Fruit fly (Drosophila melanogaster) whole organism, embryonic: ENCODE measurements around the gene Ugt37D1.

ENCODE experiments used
- CG12155 ChIP-seq: fragments of 200-800 bp; sonication (Bioruptor generic); optimal IDR thresholded peaks from 3 replicates; lab custom pipeline; 2016; ENCODE audit warnings: missing biosample characterization, missing genetic modification characterization
- CG12769 ChIP-seq: fragments of 200-800 bp; sonication (Bioruptor generic); optimal IDR thresholded peaks from 2 replicates; lab custom pipeline; 2019; ENCODE audit warnings: missing biosample characterization, mild to moderate bottlenecking, missing genetic modification characterization, moderate library complexity
- CG15011 ChIP-seq: fragments of 200-800 bp; sonication (Bioruptor generic); optimal IDR thresholded peaks from 3 replicates; lab custom pipeline; 2018; ENCODE audit warnings: missing biosample characterization, mild to moderate bottlenecking, missing genetic modification characterization
- CG15073 ChIP-seq: fragments of 200-800 bp; sonication (Bioruptor generic); optimal IDR thresholded peaks from 2 replicates; lab custom pipeline; 2016; ENCODE audit warnings: missing biosample characterization, missing genetic modification characterization
- CG16813 ChIP-seq: fragments of 200-800 bp; sonication (Bioruptor generic); IDR thresholded peaks from 3 replicates; pipeline ENCODE4 v1.3.6; 2022; ENCODE audit warnings: missing biosample characterization, missing genetic modification characterization; ENCODE audit not compliant: partially characterized antibody
- CG17385 ChIP-seq: fragments of 200-800 bp; sonication (Bioruptor generic); optimal IDR thresholded peaks from 3 replicates; lab custom pipeline; 2018; ENCODE audit warnings: missing biosample characterization, mild to moderate bottlenecking, missing genetic modification characterization
- CG17612 ChIP-seq: fragments of 200-800 bp; sonication (Bioruptor generic); IDR thresholded peaks from 2 replicates; pipeline ENCODE4 v1.3.6; 2022; ENCODE audit warnings: missing biosample characterization, missing genetic modification characterization
- CG33557 ChIP-seq: fragments of 200-800 bp; sonication (Bioruptor generic); optimal IDR thresholded peaks from 2 replicates; lab custom pipeline; 2019; ENCODE audit warnings: missing biosample characterization, mild to moderate bottlenecking, missing genetic modification characterization, moderate library complexity
- CG34224 ChIP-seq: fragments of 200-800 bp; sonication (Bioruptor generic); IDR thresholded peaks from 3 replicates; pipeline ENCODE4 v1.3.6; 2022; ENCODE audit warnings: missing biosample characterization, missing genetic modification characterization; ENCODE audit not compliant: partially characterized antibody
- CG34376 ChIP-seq: fragments of 200-800 bp; sonication (Bioruptor generic); optimal IDR thresholded peaks from 2 replicates; lab custom pipeline; 2018; ENCODE audit warnings: missing biosample characterization, mild to moderate bottlenecking, missing genetic modification characterization
- CG4404 ChIP-seq: fragments of 200-800 bp; sonication (Bioruptor generic); IDR thresholded peaks from 2 replicates; pipeline ENCODE4 v1.3.6; 2022; ENCODE audit warnings: missing biosample characterization, missing genetic modification characterization
- CG4424 ChIP-seq: fragments of 200-800 bp; sonication (Bioruptor generic); optimal IDR thresholded peaks from 3 replicates; lab custom pipeline; 2016; ENCODE audit warnings: missing biosample characterization, missing genetic modification characterization
- CG4617 ChIP-seq: fragments of 200-800 bp; sonication (Bioruptor generic); optimal IDR thresholded peaks from 3 replicates; lab custom pipeline; 2016; ENCODE audit warnings: missing biosample characterization, missing genetic modification characterization, borderline replicate concordance
- CG4820 ChIP-seq: fragments of 200-800 bp; sonication (Bioruptor generic); optimal IDR thresholded peaks from 3 replicates; lab custom pipeline; 2016; ENCODE audit warnings: missing biosample characterization, missing genetic modification characterization
- CG6854 ChIP-seq: fragments of 200-800 bp; sonication (Bioruptor generic); optimal IDR thresholded peaks from 3 replicates; lab custom pipeline; 2017; ENCODE audit warnings: missing biosample characterization, mild to moderate bottlenecking, missing genetic modification characterization
- CG7556 ChIP-seq: fragments of 200-800 bp; sonication (Bioruptor generic); optimal IDR thresholded peaks from 2 replicates; lab custom pipeline; 2017; ENCODE audit warnings: missing biosample characterization, mild to moderate bottlenecking, missing genetic modification characterization
- CG7839 ChIP-seq: fragments of 200-800 bp; sonication (Bioruptor generic); optimal IDR thresholded peaks from 3 replicates; lab custom pipeline; 2018; ENCODE audit warnings: missing biosample characterization, mild to moderate bottlenecking, missing genetic modification characterization, moderate library complexity
- CG7963 ChIP-seq: fragments of 200-800 bp; sonication (Bioruptor generic); IDR thresholded peaks from 3 replicates; pipeline ENCODE4 v1.3.6; 2022; ENCODE audit warnings: missing biosample characterization, missing genetic modification characterization; ENCODE audit not compliant: partially characterized antibody
- CG8388 ChIP-seq: fragments of 200-800 bp; sonication (Bioruptor generic); optimal IDR thresholded peaks from 2 replicates; lab custom pipeline; 2019; ENCODE audit warnings: missing biosample characterization, mild to moderate bottlenecking, missing genetic modification characterization, moderate library complexity
- CG8924 ChIP-seq: fragments of 200-800 bp; optimal IDR thresholded peaks from 3 replicates; lab custom pipeline; 2019; ENCODE audit warnings: missing biosample characterization, mild to moderate bottlenecking, missing genetic modification characterization, moderate library complexity
- CG9609 ChIP-seq: fragments of 200-800 bp; sonication (Bioruptor generic); optimal IDR thresholded peaks from 3 replicates; lab custom pipeline; 2016; ENCODE audit warnings: missing biosample characterization, missing genetic modification characterization
- CrebB ChIP-seq: fragments of 200-800 bp; sonication (Bioruptor generic); optimal IDR thresholded peaks from 3 replicates; lab custom pipeline; 2018; ENCODE audit warnings: missing biosample characterization, mild to moderate bottlenecking, missing genetic modification characterization
- Deaf1 ChIP-seq: fragments of 200-800 bp; optimal IDR thresholded peaks from 3 replicates; lab custom pipeline; 2019; ENCODE audit warnings: missing biosample characterization, mild to moderate bottlenecking, missing genetic modification characterization, moderate library complexity
- Dfd ChIP-seq, 2 experiments: fragments of >200 bp; optimal IDR thresholded peaks; 2 replicates each; lab custom pipeline; 2017; ENCODE audit warnings: missing biosample characterization in 2 of 2, missing genetic modification characterization in 2 of 2
- Drgx ChIP-seq: fragments of 200-800 bp; sonication (Bioruptor generic); IDR thresholded peaks from 2 replicates; pipeline ENCODE4 v1.3.6; 2022; ENCODE audit warnings: missing biosample characterization, missing genetic modification characterization
- Hand ChIP-seq: fragments of 200-800 bp; sonication (Bioruptor generic); optimal IDR thresholded peaks from 2 replicates; lab custom pipeline; 2017; ENCODE audit warnings: mild to moderate bottlenecking, missing biosample characterization, missing genetic modification reagents, missing genetic modification characterization
- Hey ChIP-seq: fragments of 200-800 bp; sonication (Bioruptor generic); optimal IDR thresholded peaks from 3 replicates; lab custom pipeline; 2018; ENCODE audit warnings: missing biosample characterization, mild to moderate bottlenecking, missing genetic modification characterization
- Nf-YB ChIP-seq: fragments of 200-800 bp; sonication (Bioruptor generic); optimal IDR thresholded peaks from 3 replicates; lab custom pipeline; 2019; ENCODE audit warnings: missing biosample characterization, mild to moderate bottlenecking, missing genetic modification characterization, moderate library complexity
- Ravus ChIP-seq: fragments of 200-800 bp; sonication (Bioruptor generic); IDR thresholded peaks from 2 replicates; pipeline ENCODE4 v1.3.6; 2022; ENCODE audit warnings: missing biosample characterization, missing genetic modification characterization
- Sin3A ChIP-seq: fragments of >200 bp; optimal IDR thresholded peaks from 2 replicates; lab custom pipeline; 2018
- Trl ChIP-seq, 3 experiments: fragments of >200 bp in 2 of 3; fragments of 200-800 bp in 1 of 3; sonication (Bioruptor generic) in 1 of 3; optimal IDR thresholded peaks; 2 replicates in 1 of 3; 3 replicates in 2 of 3; lab custom pipeline; 2016 to 2017; ENCODE audit warnings: missing biosample characterization in 1 of 3, missing genetic modification characterization in 1 of 3
- ara ChIP-seq: fragments of 200-800 bp; sonication (Bioruptor generic); IDR thresholded peaks from 2 replicates; pipeline ENCODE4 v1.3.6; 2022; ENCODE audit warnings: missing biosample characterization, missing genetic modification characterization
- ase ChIP-seq: fragments of 200-800 bp; sonication (Bioruptor generic); IDR thresholded peaks from 3 replicates; pipeline ENCODE4 v1.3.6; 2022; ENCODE audit warnings: missing biosample characterization, missing genetic modification characterization
- bsh ChIP-seq, 2 experiments: fragments of 200-800 bp; sonication (Bioruptor generic); optimal IDR thresholded peaks; 2 replicates each; lab custom pipeline; 2017 to 2018; ENCODE audit warnings: mild to moderate bottlenecking in 2 of 2, missing biosample characterization in 2 of 2, missing genetic modification characterization in 2 of 2, moderate library complexity in 1 of 2
- fd3F ChIP-seq: fragments of 200-800 bp; sonication (Bioruptor generic); optimal IDR thresholded peaks from 2 replicates; lab custom pipeline; 2018; ENCODE audit warnings: missing biosample characterization, mild to moderate bottlenecking, missing genetic modification characterization, moderate library complexity
- fd64A ChIP-seq: fragments of 200-800 bp; sonication (Bioruptor generic); optimal IDR thresholded peaks from 3 replicates; lab custom pipeline; 2018; ENCODE audit warnings: missing biosample characterization, mild to moderate bottlenecking, missing genetic modification characterization
- jumu ChIP-seq: fragments of 200-800 bp; sonication (Bioruptor generic); optimal IDR thresholded peaks from 3 replicates; lab custom pipeline; 2016; ENCODE audit warnings: missing biosample characterization, missing genetic modification characterization
- kni ChIP-seq: fragments of 200-800 bp; sonication (Bioruptor generic); optimal IDR thresholded peaks from 3 replicates; lab custom pipeline; 2017; ENCODE audit warnings: mild to moderate bottlenecking, missing biosample characterization, missing genetic modification reagents, missing genetic modification characterization
- nerfin-1 ChIP-seq: fragments of 200-800 bp; sonication (Bioruptor generic); optimal IDR thresholded peaks from 3 replicates; lab custom pipeline; 2019; ENCODE audit warnings: missing biosample characterization, mild to moderate bottlenecking, missing genetic modification characterization, moderate library complexity
- nmo ChIP-seq: fragments of 200-800 bp; sonication (Bioruptor generic); optimal IDR thresholded peaks from 2 replicates; lab custom pipeline; 2018; ENCODE audit warnings: missing biosample characterization, mild to moderate bottlenecking, missing genetic modification characterization, moderate library complexity
- slbo ChIP-seq: fragments of 200-800 bp; sonication (Bioruptor generic); IDR thresholded peaks from 2 replicates; pipeline ENCODE4 v1.3.6; 2022; ENCODE audit warnings: missing biosample characterization, missing genetic modification characterization
- slp2 ChIP-seq: fragments of 200-800 bp; sonication (Bioruptor generic); optimal IDR thresholded peaks from 2 replicates; lab custom pipeline; 2016; ENCODE audit warnings: missing biosample characterization, missing genetic modification characterization
- so ChIP-seq: fragments of 200-800 bp; sonication (Bioruptor generic); IDR thresholded peaks from 3 replicates; pipeline ENCODE4 v1.3.6; 2022; ENCODE audit warnings: missing biosample characterization, missing genetic modification characterization
- trh ChIP-seq: fragments of 200-800 bp; sonication (Bioruptor generic); optimal IDR thresholded peaks from 2 replicates; lab custom pipeline; 2016; ENCODE audit warnings: missing biosample characterization, missing genetic modification characterization

Gene Ugt37D1

DNA sequence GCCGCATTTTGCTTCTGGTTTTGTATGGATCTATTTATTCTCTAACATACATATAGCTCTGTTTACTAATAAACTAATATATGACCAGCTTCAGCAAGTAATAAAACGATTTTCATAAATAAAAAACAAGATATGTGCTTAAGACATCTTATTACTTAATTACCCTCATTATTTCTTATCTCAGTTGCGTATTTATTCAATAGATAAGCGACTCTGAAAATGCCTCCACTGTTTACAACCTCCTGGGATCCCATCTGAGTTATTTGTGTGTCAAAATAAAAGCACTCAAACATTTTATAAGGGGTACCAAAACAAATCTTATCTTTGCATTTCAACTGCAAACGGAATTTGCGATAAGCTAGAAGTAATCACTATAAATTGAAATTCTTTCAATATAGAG lies 20.9 kb downstream of the Ugt37D1 start (continued):
- TF ChIP-seq slp2 (no peak), ase (GFP tag; lab: Robert Waterston, UW) (no peak), CG17612 (GFP tag; lab: Robert Waterston, UW) (no peak), nerfin-1 (no peak), CG7556 (GFP tag; lab: Kevin White, UChicago) (no peak), CG7839 (tag; lab: Kevin White, UChicago) (no peak), CG15011 (GFP tag; lab: Kevin White, UChicago) (no peak), CG9609 (GFP tag; lab: Kevin White, UChicago) (no peak), slbo (GFP tag; lab: Robert Waterston, UW) (no peak), CG33557 (GFP tag; lab: Kevin White, UChicago) (no peak), CG4617 (no peak), Hey (tag; lab: Kevin White, UChicago) (peak; percentile 30), Trl (optimal IDR thresholded peaks at IDR 0.05; lab: Kevin White, UChicago) (no peak), Trl (GFP tag; optimal IDR thresholded peaks at IDR 0.05; lab: Kevin White, UChicago) (no peak), Ravus (GFP tag; lab: Robert Waterston, UW) (no peak), ara (GFP tag; lab: Robert Waterston, UW) (0 out of 2 replicates have a peak, but pooled peaks have one; percentile 31), jumu (no peak), CG8924 (tag; lab: Kevin White, UChicago) (peak; percentile 20), Sin3A (lab: Kevin White, UChicago) (no peak), CrebB (peak; percentile 37), Hand (GFP tag; lab: Kevin White, UChicago) (peak; percentile 6), Nf-YB (GFP tag; lab: Kevin White, UChicago) (peak; percentile 36), CG34376 (GFP tag; lab: Kevin White, UChicago) (peak; percentile 71), CG4404 (GFP tag; lab: Robert Waterston, UW) (no peak), CG17385 (GFP tag; lab: Kevin White, UChicago) (peak; percentile 9), CG16813 (GFP tag; lab: Robert Waterston, UW) (no peak), bsh (GFP tag; optimal IDR thresholded peaks at IDR 0.05; lab: Kevin White, UChicago) (no peak), CG4424 (GFP tag; lab: Kevin White, UChicago) (no peak), Drgx (no peak), CG8388 (GFP tag; lab: Kevin White, UChicago) (no peak), CG6854 (GFP tag; lab: Kevin White, UChicago) (no peak), fd3F (GFP tag; lab: Kevin White, UChicago) (peak; percentile 1), trh (no peak), Dfd (GFP tag; optimal IDR thresholded peaks at IDR 0.05; lab: Kevin White, UChicago) (no peak), so (GFP tag; lab: Robert Waterston, UW) (no peak), CG34224 (GFP tag; lab: Robert Waterston, UW) (no peak), nmo (GFP tag; lab: Kevin White, UChicago) (no peak), kni (no peak), CG12155 (GFP tag; lab: Kevin White, UChicago) (no peak), CG12769 (tag; lab: Kevin White, UChicago) (no peak), fd64A (GFP tag; lab: Kevin White, UChicago) (no peak), Deaf1 (tag; lab: Kevin White, UChicago) (no peak), CG15073 (GFP tag; lab: Kevin White, UChicago) (no peak), CG7963 (GFP tag; lab: Robert Waterston, UW) (no peak), CG4820 (GFP tag; lab: Kevin White, UChicago) (no peak)
